Fruit fly (Drosophila melanogaster): ENCODE data around the gene Atg8a.

Gene Atg8a

dm6 chrX:10767350-10768005, 660 bp downstream of the Atg8a start (continued):
- TF ChIP-seq ATbp (GFP tag; optimal IDR thresholded peaks at IDR 0.05), result peak; percentile 67
- no peak for TF ChIP-seq amos (GFP tag; IDR thresholded peaks at IDR 0.05; ENCODE audit: partially characterized antibody)
- TF ChIP-seq NFAT (GFP tag; IDR thresholded peaks at IDR 0.05), result peak; percentile 70; the same call in 1 of the 2 replicates
- peak; percentile 15 for TF ChIP-seq trem (tag; optimal IDR thresholded peaks at IDR 0.05)
- peak; percentile 42; the same call in 1 of the 2 replicates for TF ChIP-seq CG3847 (GFP tag; IDR thresholded peaks at IDR 0.05)
- peak; percentile 44 for TF ChIP-seq CG12219 (GFP tag; optimal IDR thresholded peaks at IDR 0.05)
- TF ChIP-seq Six4 (GFP tag; optimal IDR thresholded peaks at IDR 0.05), result no peak
- peak; percentile 56 for TF ChIP-seq HmgD (GFP tag; optimal IDR thresholded peaks at IDR 0.05)
- TF ChIP-seq ind (GFP tag; optimal IDR thresholded peaks at IDR 0.05), result peak; percentile 52
- peak; percentile 33 for TF ChIP-seq Dad (GFP tag; optimal IDR thresholded peaks at IDR 0.05)
- no peak for TF ChIP-seq lbe (GFP tag; optimal IDR thresholded peaks at IDR 0.05)
- TF ChIP-seq CG14441 (GFP tag; IDR thresholded peaks at IDR 0.05), result peak; percentile 48; the same call in 1 of the 2 replicates
- TF ChIP-seq Fer2 (tag; optimal IDR thresholded peaks at IDR 0.05), result peak; percentile 31
- peak; percentile 53 for TF ChIP-seq tap (tag; optimal IDR thresholded peaks at IDR 0.05)
- no peak for TF ChIP-seq Lpt (GFP tag; optimal IDR thresholded peaks at IDR 0.05)
- peak; percentile 44 for TF ChIP-seq Blimp-1 (GFP tag; optimal IDR thresholded peaks at IDR 0.05)
- TF ChIP-seq luna (GFP tag; optimal IDR thresholded peaks at IDR 0.05), result no peak
- TF ChIP-seq ato (GFP tag; IDR thresholded peaks at IDR 0.05; ENCODE audit: partially characterized antibody), result no peak
- TF ChIP-seq emc (GFP tag; optimal IDR thresholded peaks at IDR 0.05), result peak; percentile 7
- peak; percentile 40 for TF ChIP-seq CG11696 (GFP tag; IDR thresholded peaks at IDR 0.05)
- TF ChIP-seq prd (optimal IDR thresholded peaks at IDR 0.05), result no peak
- peak; percentile 66; the same call in 2 of the 3 replicates for TF ChIP-seq prd (GFP tag; IDR thresholded peaks at IDR 0.05)
- TF ChIP-seq yki (optimal IDR thresholded peaks at IDR 0.05), result no peak
- peak; percentile 28 for TF ChIP-seq NC2β (GFP tag; optimal IDR thresholded peaks at IDR 0.05)
- TF ChIP-seq CG13424 (tag; optimal IDR thresholded peaks at IDR 0.05), result peak; percentile 62
- no peak for TF ChIP-seq CG14667 (GFP tag; IDR thresholded peaks at IDR 0.05)
- no peak for TF ChIP-seq hkb (optimal IDR thresholded peaks at IDR 0.05)
- 0 out of 2 replicates have a peak, but pooled peaks have one; percentile 27 for TF ChIP-seq hkb (GFP tag; IDR thresholded peaks at IDR 0.05)
- peak; percentile 56 for TF ChIP-seq dmrt99B (tag; optimal IDR thresholded peaks at IDR 0.05)
- peak; percentile 40 for TF ChIP-seq scrt (GFP tag; optimal IDR thresholded peaks at IDR 0.05)
- TF ChIP-seq Hmx (GFP tag; optimal IDR thresholded peaks at IDR 0.05), result no peak
- TF ChIP-seq dysf (GFP tag; IDR thresholded peaks at IDR 0.05), result peak; percentile 72
- peak; percentile 61 for TF ChIP-seq Xbp1 (GFP tag; optimal IDR thresholded peaks at IDR 0.05)
- TF ChIP-seq dm (GFP tag; optimal IDR thresholded peaks at IDR 0.05), result no peak
- peak; percentile 22 for TF ChIP-seq Mes4 (GFP tag; optimal IDR thresholded peaks at IDR 0.05)
- TF ChIP-seq CG7357 (GFP tag; IDR thresholded peaks at IDR 0.05), result no peak; the same call in 2 of the 3 replicates
- TF ChIP-seq Sry-β (GFP tag; optimal IDR thresholded peaks at IDR 0.05), result no peak
- peak; percentile 5 for TF ChIP-seq CG4820 (GFP tag; optimal IDR thresholded peaks at IDR 0.05)
- TF ChIP-seq Dek (tag; optimal IDR thresholded peaks at IDR 0.05), result peak; percentile 61
- TF ChIP-seq Hr51 (GFP tag; optimal IDR thresholded peaks at IDR 0.05), result peak; percentile 26 to 56
- peak; percentile 81 for TF ChIP-seq CHES-1-like (GFP tag; optimal IDR thresholded peaks at IDR 0.05)
- 0 out of 3 replicates have a peak, but pooled peaks have one; percentile 31 for TF ChIP-seq CG17361 (GFP tag; IDR thresholded peaks at IDR 0.05)
- 0 out of 3 replicates have a peak, but pooled peaks have one; percentile 19 for TF ChIP-seq CG2889 (GFP tag; IDR thresholded peaks at IDR 0.05)
- TF ChIP-seq CG18599 (GFP tag; optimal IDR thresholded peaks at IDR 0.05), result peak; percentile 85
- peak; percentile 47 for TF ChIP-seq al (GFP tag; IDR thresholded peaks at IDR 0.05)
- peak; percentile 51 for TF ChIP-seq kay (GFP tag; optimal IDR thresholded peaks at IDR 0.05)
- TF ChIP-seq PHDP (tag; optimal IDR thresholded peaks at IDR 0.05), result peak; percentile 47
- TF ChIP-seq dan (GFP tag; IDR thresholded peaks at IDR 0.05), result no peak
- peak; percentile 38; the same call in 1 of the 2 replicates for TF ChIP-seq CG7372 (GFP tag; IDR thresholded peaks at IDR 0.05)
- no peak for TF ChIP-seq CG8765 (GFP tag; IDR thresholded peaks at IDR 0.05)
- peak; percentile 23; the same call in 1 of the 2 replicates for TF ChIP-seq CG6272 (GFP tag; IDR thresholded peaks at IDR 0.05)
